Worm (Caenorhabditis elegans) whole organism, mixed stage, embryonic: ENCODE data around the gene F56F11.1.

Experiments used
- M03D4.4 ChIP-seq: sonication (generic microtip); optimal IDR thresholded peaks from 2 replicates; lab custom pipeline; 2017; ENCODE audit warnings: mild to moderate bottlenecking, missing genetic modification characterization, missing compliant biosample characterization
- bed-3 ChIP-seq: fragments of 200-800 bp; sonication (Bioruptor generic); optimal IDR thresholded peaks from 3 replicates; lab custom pipeline; 2018; ENCODE audit warnings: mild to moderate bottlenecking, missing genetic modification characterization, moderate library complexity, missing compliant biosample characterization
- ceh-39 ChIP-seq: fragments of 150-350 bp; optimal IDR thresholded peaks from 2 replicates; lab custom pipeline; 2014; ENCODE audit warnings: missing biosample characterization, missing genetic modification characterization
- ceh-43 ChIP-seq: fragments of 200-800 bp; sonication (Bioruptor generic); optimal IDR thresholded peaks from 2 replicates; lab custom pipeline; 2018; ENCODE audit warnings: mild to moderate bottlenecking, missing genetic modification characterization, moderate library complexity, missing compliant biosample characterization
- ces-1 ChIP-seq: fragments of 150-350 bp; optimal IDR thresholded peaks from 2 replicates; lab custom pipeline; 2014; ENCODE audit warnings: missing biosample characterization, missing genetic modification reagents, missing genetic modification characterization
- cnd-1 ChIP-seq: fragments of 200-800 bp; sonication (Bioruptor generic); optimal IDR thresholded peaks from 2 replicates; lab custom pipeline; 2018; ENCODE audit warnings: mild to moderate bottlenecking, missing genetic modification characterization, missing compliant biosample characterization
- drap-1 ChIP-seq: fragments of 200-800 bp; sonication (Bioruptor generic); optimal IDR thresholded peaks from 3 replicates; lab custom pipeline; 2018; ENCODE audit warnings: mild to moderate bottlenecking, missing genetic modification characterization, missing compliant biosample characterization
- elt-3 ChIP-seq: fragments of 150-350 bp; optimal IDR thresholded peaks from 2 replicates; lab custom pipeline; 2014; ENCODE audit warnings: missing biosample characterization, missing genetic modification characterization
- flh-1 ChIP-seq: fragments of 200-800 bp; sonication (Bioruptor generic); optimal IDR thresholded peaks from 2 replicates; lab custom pipeline; 2018; ENCODE audit warnings: mild to moderate bottlenecking, missing genetic modification characterization, moderate library complexity, missing compliant biosample characterization
- ham-2 ChIP-seq: fragments of 200-800 bp; sonication (Bioruptor generic); optimal IDR thresholded peaks from 2 replicates; lab custom pipeline; 2018; ENCODE audit warnings: mild to moderate bottlenecking, missing genetic modification characterization, missing compliant biosample characterization
- hlh-1 ChIP-seq: fragments of 150-350 bp; optimal IDR thresholded peaks from 2 replicates; lab custom pipeline; 2014; ENCODE audit warnings: missing biosample characterization, missing genetic modification reagents, missing genetic modification characterization
- lin-13 ChIP-seq: fragments of 150-350 bp; optimal IDR thresholded peaks from 2 replicates; lab custom pipeline; 2014; ENCODE audit warnings: missing biosample characterization, missing genetic modification characterization
- lin-32 ChIP-seq: fragments of 200-800 bp; sonication (Bioruptor generic); optimal IDR thresholded peaks from 2 replicates; lab custom pipeline; 2018; ENCODE audit warnings: mild to moderate bottlenecking, missing genetic modification characterization, missing compliant biosample characterization
- lsy-2 ChIP-seq: fragments of 150-350 bp; optimal IDR thresholded peaks from 2 replicates; lab custom pipeline; 2014; ENCODE audit warnings: missing biosample characterization, missing genetic modification characterization
- mab-5 ChIP-seq: fragments of 150-350 bp; optimal IDR thresholded peaks from 2 replicates; lab custom pipeline; 2014; ENCODE audit warnings: missing biosample characterization, missing genetic modification characterization
- mep-1 ChIP-seq: fragments of 150-350 bp; optimal IDR thresholded peaks from 2 replicates; lab custom pipeline; 2017; ENCODE audit warnings: missing biosample characterization, missing genetic modification reagents, missing genetic modification characterization, inconsistent platforms
- mls-2 ChIP-seq: sonication (generic microtip); optimal IDR thresholded peaks from 2 replicates; lab custom pipeline; 2016; ENCODE audit warnings: mild to moderate bottlenecking, missing genetic modification characterization, moderate library complexity, missing compliant biosample characterization
- nhr-12 ChIP-seq: fragments of 150-350 bp; optimal IDR thresholded peaks from 2 replicates; lab custom pipeline; 2014; ENCODE audit warnings: missing biosample characterization, missing genetic modification characterization
- nhr-2 ChIP-seq: fragments of 150-350 bp; optimal IDR thresholded peaks from 2 replicates; lab custom pipeline; 2014; ENCODE audit warnings: missing biosample characterization, missing genetic modification characterization
- nhr-237 ChIP-seq: fragments of 150-350 bp; optimal IDR thresholded peaks from 2 replicates; lab custom pipeline; 2014; ENCODE audit warnings: missing biosample characterization, missing genetic modification characterization
- nhr-28 ChIP-seq: fragments of 150-350 bp; optimal IDR thresholded peaks from 2 replicates; lab custom pipeline; 2014; ENCODE audit warnings: missing biosample characterization, missing genetic modification characterization
- nhr-76 ChIP-seq: sonication (generic microtip); optimal IDR thresholded peaks from 2 replicates; lab custom pipeline; 2017; ENCODE audit warnings: missing biosample characterization, missing genetic modification characterization
- sem-2 ChIP-seq: fragments of 200-800 bp; sonication (Bioruptor generic); optimal IDR thresholded peaks from 2 replicates; lab custom pipeline; 2018; ENCODE audit warnings: mild to moderate bottlenecking, missing genetic modification characterization, missing compliant biosample characterization
- snpc-4 ChIP-seq: fragments of 150-350 bp; optimal IDR thresholded peaks from 2 replicates; lab custom pipeline; 2014; ENCODE audit warnings: missing biosample characterization, missing genetic modification characterization
- sptf-1 ChIP-seq: sonication (generic microtip); optimal IDR thresholded peaks from 2 replicates; lab custom pipeline; 2017; ENCODE audit warnings: mild to moderate bottlenecking, missing genetic modification characterization, moderate library complexity, missing compliant biosample characterization
- tbx-8 ChIP-seq: fragments of 200-800 bp; sonication (Bioruptor generic); optimal IDR thresholded peaks from 2 replicates; lab custom pipeline; 2018; ENCODE audit warnings: mild to moderate bottlenecking, missing genetic modification characterization, moderate library complexity, missing compliant biosample characterization
- unc-39 ChIP-seq: fragments of 150-350 bp; optimal IDR thresholded peaks from 2 replicates; lab custom pipeline; 2014; ENCODE audit warnings: missing biosample characterization, missing genetic modification characterization
- unc-62 ChIP-seq: fragments of 150-350 bp; optimal IDR thresholded peaks from 2 replicates; lab custom pipeline; 2014; ENCODE audit warnings: missing biosample characterization, missing genetic modification reagents, missing genetic modification characterization
- zip-8 ChIP-seq: fragments of 150-350 bp; optimal IDR thresholded peaks from 2 replicates; lab custom pipeline; 2014; ENCODE audit warnings: missing biosample characterization, missing genetic modification characterization

The F56F11.1 gene

ce11 chrIII:2864669-2865068 is 26.9 kb upstream of the F56F11.1 start:
- TF ChIP-seq lin-32 (GFP tag; lab: Kevin White, UChicago), result no peak
- no peak for TF ChIP-seq drap-1 (GFP tag; lab: Kevin White, UChicago)
- no peak for TF ChIP-seq nhr-2
- no peak for TF ChIP-seq mab-5 (tag; lab: Kevin White, UChicago)
- no peak for TF ChIP-seq zip-8 (tag; lab: Kevin White, UChicago)
- TF ChIP-seq sptf-1 (tag; lab: Kevin White, UChicago), result no peak
- TF ChIP-seq hlh-1 (tag; lab: Kevin White, UChicago), result no peak
- TF ChIP-seq M03D4.4 (tag; lab: Kevin White, UChicago), result no peak
- TF ChIP-seq unc-62 (GFP tag; lab: Kevin White, UChicago), result no peak
- no peak for TF ChIP-seq sem-2 (GFP tag; lab: Kevin White, UChicago)
- TF ChIP-seq mep-1 (tag; lab: Kevin White, UChicago), result no peak
- no peak for TF ChIP-seq lin-13 (tag; lab: Kevin White, UChicago)
- no peak for TF ChIP-seq bed-3 (GFP tag; lab: Kevin White, UChicago)
- TF ChIP-seq mls-2 (tag; lab: Kevin White, UChicago), result no peak
- no peak for TF ChIP-seq ceh-43 (GFP tag; lab: Kevin White, UChicago)
- no peak for TF ChIP-seq ceh-39 (tag; lab: Kevin White, UChicago)
- no peak for TF ChIP-seq nhr-12 (tag; lab: Kevin White, UChicago)
- no peak for TF ChIP-seq unc-39
- TF ChIP-seq tbx-8, result no peak

ce11 chrIII:2866597-2866996 is 24.9 kb upstream of the F56F11.1 start:
- no peak for TF ChIP-seq snpc-4
- no peak for TF ChIP-seq nhr-237 (tag; lab: Kevin White, UChicago)
- TF ChIP-seq lin-32 (GFP tag; lab: Kevin White, UChicago), result no peak
- TF ChIP-seq nhr-28 (tag; lab: Kevin White, UChicago), result no peak
- TF ChIP-seq nhr-2, result no peak
- no peak for TF ChIP-seq mls-2 (tag; lab: Kevin White, UChicago)
- TF ChIP-seq lsy-2 (tag; lab: Kevin White, UChicago), result no peak
- TF ChIP-seq M03D4.4 (tag; lab: Kevin White, UChicago), result no peak
- no peak for TF ChIP-seq hlh-1 (tag; lab: Kevin White, UChicago)
- TF ChIP-seq sptf-1 (tag; lab: Kevin White, UChicago), result no peak

- TF ChIP-seq ces-1 (GFP tag; lab: Kevin White, UChicago) (no peak), mls-2 (tag; lab: Kevin White, UChicago) (no peak), sem-2 (GFP tag; lab: Kevin White, UChicago) (no peak), lin-13 (tag; lab: Kevin White, UChicago) (no peak), elt-3 (tag; lab: Kevin White, UChicago) (no peak), mep-1 (tag; lab: Kevin White, UChicago) (no peak), ceh-43 (GFP tag; lab: Kevin White, UChicago) (no peak), zip-8 (tag; lab: Kevin White, UChicago) (no peak), sptf-1 (tag; lab: Kevin White, UChicago) (no peak), tbx-8 (no peak), cnd-1 (tag; lab: Kevin White, UChicago) (no peak), nhr-237 (tag; lab: Kevin White, UChicago) (no peak), snpc-4 (no peak), nhr-2 (no peak), nhr-12 (tag; lab: Kevin White, UChicago) (no peak), drap-1 (GFP tag; lab: Kevin White, UChicago) (no peak)
Measured at ce11 chrIII:2868416-2868815, 23.1 kb upstream of the F56F11.1 start.

ce11 chrIII:2869033-2869432 is 22.5 kb upstream of the F56F11.1 start:
- TF ChIP-seq mls-2 (tag; lab: Kevin White, UChicago) (no peak), mep-1 (tag; lab: Kevin White, UChicago) (no peak), lsy-2 (tag; lab: Kevin White, UChicago) (no peak), unc-39 (no peak)
- TF ChIP-seq, all 35 proteins: peak for 0

ce11 chrIII:2869512-2869911 is 22.0 kb upstream of the F56F11.1 start:
- no peak for TF ChIP-seq nhr-76
- no peak for TF ChIP-seq ham-2 (GFP tag; lab: Kevin White, UChicago)
- TF ChIP-seq nhr-28 (tag; lab: Kevin White, UChicago), result no peak
- no peak for TF ChIP-seq snpc-4
- TF ChIP-seq nhr-237 (tag; lab: Kevin White, UChicago), result no peak
- TF ChIP-seq elt-3 (tag; lab: Kevin White, UChicago), result no peak
- TF ChIP-seq flh-1, result no peak
- no peak for TF ChIP-seq unc-39
